Worm (Caenorhabditis elegans) whole organism, mixed stage, embryonic: ENCODE measurements around the gene bcat-1.

Experiments used
- M03D4.4 ChIP-seq: sonication (generic microtip); optimal IDR thresholded peaks from 2 replicates; lab custom pipeline; 2017; ENCODE audit warnings: mild to moderate bottlenecking, missing genetic modification characterization, missing compliant biosample characterization
- ceh-39 ChIP-seq: fragments of 150-350 bp; optimal IDR thresholded peaks from 2 replicates; lab custom pipeline; 2014; ENCODE audit warnings: missing biosample characterization, missing genetic modification characterization
- ceh-43 ChIP-seq: fragments of 200-800 bp; sonication (Bioruptor generic); optimal IDR thresholded peaks from 2 replicates; lab custom pipeline; 2018; ENCODE audit warnings: mild to moderate bottlenecking, missing genetic modification characterization, moderate library complexity, missing compliant biosample characterization
- ceh-83 ChIP-seq: fragments of 200-800 bp; sonication (Bioruptor generic); optimal IDR thresholded peaks from 2 replicates; lab custom pipeline; 2018; ENCODE audit warnings: mild to moderate bottlenecking, missing genetic modification characterization, missing compliant biosample characterization
- ces-1 ChIP-seq: fragments of 150-350 bp; optimal IDR thresholded peaks from 2 replicates; lab custom pipeline; 2014; ENCODE audit warnings: missing biosample characterization, missing genetic modification reagents, missing genetic modification characterization
- cnd-1 ChIP-seq: fragments of 200-800 bp; sonication (Bioruptor generic); optimal IDR thresholded peaks from 2 replicates; lab custom pipeline; 2018; ENCODE audit warnings: mild to moderate bottlenecking, missing genetic modification characterization, missing compliant biosample characterization
- drap-1 ChIP-seq: fragments of 200-800 bp; sonication (Bioruptor generic); optimal IDR thresholded peaks from 3 replicates; lab custom pipeline; 2018; ENCODE audit warnings: mild to moderate bottlenecking, missing genetic modification characterization, missing compliant biosample characterization
- elt-1 ChIP-seq: sonication (generic microtip); optimal IDR thresholded peaks from 2 replicates; lab custom pipeline; 2017; ENCODE audit warnings: missing genetic modification characterization, mild to moderate bottlenecking, missing compliant biosample characterization, antibody characterized with exemption, moderate library complexity, borderline replicate concordance; ENCODE audit not compliant: insufficient read depth
- elt-3 ChIP-seq: fragments of 150-350 bp; optimal IDR thresholded peaks from 2 replicates; lab custom pipeline; 2014; ENCODE audit warnings: missing biosample characterization, missing genetic modification characterization
- flh-1 ChIP-seq: fragments of 200-800 bp; sonication (Bioruptor generic); optimal IDR thresholded peaks from 2 replicates; lab custom pipeline; 2018; ENCODE audit warnings: mild to moderate bottlenecking, missing genetic modification characterization, moderate library complexity, missing compliant biosample characterization
- ham-2 ChIP-seq: fragments of 200-800 bp; sonication (Bioruptor generic); optimal IDR thresholded peaks from 2 replicates; lab custom pipeline; 2018; ENCODE audit warnings: mild to moderate bottlenecking, missing genetic modification characterization, missing compliant biosample characterization
- hlh-1 ChIP-seq: fragments of 150-350 bp; optimal IDR thresholded peaks from 2 replicates; lab custom pipeline; 2014; ENCODE audit warnings: missing biosample characterization, missing genetic modification reagents, missing genetic modification characterization
- lin-13 ChIP-seq: fragments of 150-350 bp; optimal IDR thresholded peaks from 2 replicates; lab custom pipeline; 2014; ENCODE audit warnings: missing biosample characterization, missing genetic modification characterization
- lin-32 ChIP-seq: fragments of 200-800 bp; sonication (Bioruptor generic); optimal IDR thresholded peaks from 2 replicates; lab custom pipeline; 2018; ENCODE audit warnings: mild to moderate bottlenecking, missing genetic modification characterization, missing compliant biosample characterization
- lsy-2 ChIP-seq: fragments of 150-350 bp; optimal IDR thresholded peaks from 2 replicates; lab custom pipeline; 2014; ENCODE audit warnings: missing biosample characterization, missing genetic modification characterization
- mep-1 ChIP-seq: fragments of 150-350 bp; optimal IDR thresholded peaks from 2 replicates; lab custom pipeline; 2017; ENCODE audit warnings: missing biosample characterization, missing genetic modification reagents, missing genetic modification characterization, inconsistent platforms
- mls-2 ChIP-seq: sonication (generic microtip); optimal IDR thresholded peaks from 2 replicates; lab custom pipeline; 2016; ENCODE audit warnings: mild to moderate bottlenecking, missing genetic modification characterization, moderate library complexity, missing compliant biosample characterization
- nhr-12 ChIP-seq: fragments of 150-350 bp; optimal IDR thresholded peaks from 2 replicates; lab custom pipeline; 2014; ENCODE audit warnings: missing biosample characterization, missing genetic modification characterization
- nhr-2 ChIP-seq: fragments of 150-350 bp; optimal IDR thresholded peaks from 2 replicates; lab custom pipeline; 2014; ENCODE audit warnings: missing biosample characterization, missing genetic modification characterization
- nhr-237 ChIP-seq: fragments of 150-350 bp; optimal IDR thresholded peaks from 2 replicates; lab custom pipeline; 2014; ENCODE audit warnings: missing biosample characterization, missing genetic modification characterization
- nhr-28 ChIP-seq: fragments of 150-350 bp; optimal IDR thresholded peaks from 2 replicates; lab custom pipeline; 2014; ENCODE audit warnings: missing biosample characterization, missing genetic modification characterization
- nhr-76 ChIP-seq: sonication (generic microtip); optimal IDR thresholded peaks from 2 replicates; lab custom pipeline; 2017; ENCODE audit warnings: missing biosample characterization, missing genetic modification characterization
- pha-4 ChIP-seq: fragments of 150-350 bp; optimal IDR thresholded peaks from 2 replicates; lab custom pipeline; 2018; ENCODE audit warnings: missing biosample characterization, missing genetic modification reagents, missing genetic modification characterization
- snpc-4 ChIP-seq: fragments of 150-350 bp; optimal IDR thresholded peaks from 2 replicates; lab custom pipeline; 2014; ENCODE audit warnings: missing biosample characterization, missing genetic modification characterization
- sptf-1 ChIP-seq: sonication (generic microtip); optimal IDR thresholded peaks from 2 replicates; lab custom pipeline; 2017; ENCODE audit warnings: mild to moderate bottlenecking, missing genetic modification characterization, moderate library complexity, missing compliant biosample characterization
- tbx-8 ChIP-seq: fragments of 200-800 bp; sonication (Bioruptor generic); optimal IDR thresholded peaks from 2 replicates; lab custom pipeline; 2018; ENCODE audit warnings: mild to moderate bottlenecking, missing genetic modification characterization, moderate library complexity, missing compliant biosample characterization
- unc-120 ChIP-seq: sonication (generic microtip); optimal IDR thresholded peaks from 2 replicates; lab custom pipeline; 2017; ENCODE audit warnings: missing genetic modification characterization, missing compliant biosample characterization; ENCODE audit not compliant: poor library complexity, severe bottlenecking
- unc-39 ChIP-seq: fragments of 150-350 bp; optimal IDR thresholded peaks from 2 replicates; lab custom pipeline; 2014; ENCODE audit warnings: missing biosample characterization, missing genetic modification characterization
- unc-62 ChIP-seq: fragments of 150-350 bp; optimal IDR thresholded peaks from 2 replicates; lab custom pipeline; 2014; ENCODE audit warnings: missing biosample characterization, missing genetic modification reagents, missing genetic modification characterization
- zip-8 ChIP-seq: fragments of 150-350 bp; optimal IDR thresholded peaks from 2 replicates; lab custom pipeline; 2014; ENCODE audit warnings: missing biosample characterization, missing genetic modification characterization
- ztf-11 ChIP-seq: fragments of 150-350 bp; optimal IDR thresholded peaks from 2 replicates; lab custom pipeline; 2014; ENCODE audit warnings: missing biosample characterization, missing genetic modification characterization

bcat-1 gene

ce11 chrX:12902057-12902652, 24.9 kb downstream of the bcat-1 start:
- TF ChIP-seq ces-1 (peak; percentile 88), lsy-2 (tag; lab: Kevin White, UChicago) (no peak), sptf-1 (tag; lab: Kevin White, UChicago) (peak; percentile 26)
- TF ChIP-seq, all 35 proteins: peak for 2

- peak; percentile 39 for TF ChIP-seq mep-1
- peak; percentile 2 for TF ChIP-seq ces-1
- TF ChIP-seq lin-32 = no peak
- no peak for TF ChIP-seq unc-62
- no peak for TF ChIP-seq pha-4 (tag; lab: Kevin White, UChicago)
Observed at ce11 chrX:12903810-12904209, 26.5 kb downstream of the bcat-1 start.

ce11 chrX:12907502-12907901, 30.2 kb downstream of the bcat-1 start, which contains the start of gene pqn-18:
Gene pqn-18 (plus strand): TSS chrX:12907832.
- TF ChIP-seq ceh-83 (GFP tag; lab: Kevin White, UChicago) (no peak), snpc-4 (no peak), drap-1 (GFP tag; lab: Kevin White, UChicago) (no peak), nhr-2 (tag; lab: Kevin White, UChicago) (no peak), M03D4.4 (tag; lab: Kevin White, UChicago) (no peak), sptf-1 (tag; lab: Kevin White, UChicago) (no peak), elt-3 (tag; lab: Kevin White, UChicago) (no peak), ceh-39 (tag; lab: Kevin White, UChicago) (no peak), unc-62 (no peak), zip-8 (tag; lab: Kevin White, UChicago) (no peak), elt-1 (tag; lab: Kevin White, UChicago) (no peak), nhr-12 (tag; lab: Kevin White, UChicago) (no peak)

- TF ChIP-seq nhr-12 (tag; lab: Kevin White, UChicago) (no peak), nhr-76 (no peak), ham-2 (no peak), lin-13 (no peak), ceh-43 (no peak), drap-1 (GFP tag; lab: Kevin White, UChicago) (no peak), unc-39 (no peak), lsy-2 (tag; lab: Kevin White, UChicago) (no peak), nhr-28 (tag; lab: Kevin White, UChicago) (no peak), cnd-1 (tag; lab: Kevin White, UChicago) (no peak), hlh-1 (tag; lab: Kevin White, UChicago) (no peak), elt-1 (tag; lab: Kevin White, UChicago) (no peak), zip-8 (tag; lab: Kevin White, UChicago) (no peak), snpc-4 (no peak), pha-4 (tag; lab: Kevin White, UChicago) (no peak), nhr-237 (tag; lab: Kevin White, UChicago) (no peak), mep-1 (no peak)
Observed at ce11 chrX:12908715-12909114, 31.4 kb downstream of the bcat-1 start.

- TF ChIP-seq ceh-83 (GFP tag; lab: Kevin White, UChicago) (no peak), hlh-1 (tag; lab: Kevin White, UChicago) (peak; percentile 85), unc-120 (tag; lab: Kevin White, UChicago) (peak; percentile 31)
Observed at ce11 chrX:12909910-12910309, 32.6 kb downstream of the bcat-1 start.

ce11 chrX:12911235-12911634, 34.0 kb downstream of the bcat-1 start:
- TF ChIP-seq lin-32 (no peak), ham-2 (no peak), mls-2 (no peak), pha-4 (tag; lab: Kevin White, UChicago) (no peak), unc-62 (no peak), ceh-39 (tag; lab: Kevin White, UChicago) (no peak), nhr-12 (tag; lab: Kevin White, UChicago) (no peak), cnd-1 (tag; lab: Kevin White, UChicago) (no peak), elt-3 (tag; lab: Kevin White, UChicago) (no peak), nhr-237 (tag; lab: Kevin White, UChicago) (no peak), unc-120 (tag; lab: Kevin White, UChicago) (no peak), nhr-76 (no peak), ceh-83 (GFP tag; lab: Kevin White, UChicago) (no peak), ztf-11 (tag; lab: Kevin White, UChicago) (no peak), snpc-4 (no peak), zip-8 (tag; lab: Kevin White, UChicago) (no peak), tbx-8 (GFP tag; lab: Kevin White, UChicago) (no peak), flh-1 (GFP tag; lab: Kevin White, UChicago) (no peak), lin-13 (no peak), hlh-1 (tag; lab: Kevin White, UChicago) (no peak)
